Worm (Caenorhabditis elegans): ENCODE data around the gene rev-3.

DNA sequence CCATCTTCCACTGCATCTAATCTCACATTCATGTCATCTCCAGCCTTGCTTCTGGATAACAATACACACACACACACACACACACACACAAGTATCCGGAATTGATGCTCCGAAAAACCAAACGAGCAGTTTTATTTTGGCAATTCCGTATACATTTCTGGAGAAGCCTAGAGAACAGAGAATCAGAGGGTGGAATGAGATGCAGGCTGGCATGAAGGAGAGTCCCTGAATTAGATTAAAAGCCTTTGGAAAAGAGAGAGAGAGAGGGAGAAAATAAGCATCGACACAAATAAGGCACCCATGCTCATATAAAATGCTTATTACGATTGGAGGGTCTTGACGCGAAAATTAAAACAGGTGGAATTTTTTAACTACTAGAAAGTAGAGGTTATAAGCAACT is 29.7 kb downstream of the rev-3 start:
- TF ChIP-seq arid-1 (GFP tag; conservative IDR thresholded peaks at IDR 0.05) = no peak
- no peak for TF ChIP-seq T20F7.1 (GFP tag; optimal IDR thresholded peaks at IDR 0.05)
- no peak for TF ChIP-seq daf-16 (GFP tag; optimal IDR thresholded peaks at IDR 0.05)
- no peak for TF ChIP-seq daf-16 (tag; optimal IDR thresholded peaks at IDR 0.05)
- no peak for TF ChIP-seq lin-29 (GFP tag; IDR thresholded peaks at IDR 0.05)
- TF ChIP-seq mep-1 (tag; optimal IDR thresholded peaks at IDR 0.05) = no peak
- TF ChIP-seq unc-62 (GFP tag; optimal IDR thresholded peaks at IDR 0.05 in 1 of 2) = peak in 1 of 2 experiments; percentile 1
- no peak for TF ChIP-seq unc-62 (tag; optimal IDR thresholded peaks at IDR 0.05)
- TF ChIP-seq nhr-11 (tag; optimal IDR thresholded peaks at IDR 0.05) = no peak
- no peak for TF ChIP-seq zip-2 (tag; optimal IDR thresholded peaks at IDR 0.05)
- TF ChIP-seq nhr-28 (tag; optimal IDR thresholded peaks at IDR 0.05) = no peak
- no peak for TF ChIP-seq madf-5 (GFP tag; IDR thresholded peaks at IDR 0.05)
- no peak for TF ChIP-seq lim-7 (GFP tag; IDR thresholded peaks at IDR 0.05)
- no peak for TF ChIP-seq pha-4 (GFP tag; IDR thresholded peaks at IDR 0.05)
- TF ChIP-seq pha-4 (tag; optimal IDR thresholded peaks at IDR 0.05) = no peak
- no peak for TF ChIP-seq nhr-237 (tag; optimal IDR thresholded peaks at IDR 0.05)

Data from whole organism, L4 larva.